Worm (Caenorhabditis elegans) whole organism, midembryonic: ENCODE results near the gene Y25C1A.8.

Source experiments
- T22C8.4 ChIP-seq: fragments of 200-800 bp; sonication (Bioruptor generic); IDR thresholded peaks from 2 replicates; pipeline ENCODE4 v1.3.6; 2022; ENCODE audit warnings: missing genetic modification characterization, missing compliant biosample characterization
- cog-1 ChIP-seq: sonication (generic microtip); optimal IDR thresholded peaks from 2 replicates; lab custom pipeline; 2016; ENCODE audit warnings: missing genetic modification characterization, missing compliant biosample characterization
- flt-1 ChIP-seq: fragments of 200-800 bp; sonication (Bioruptor generic); IDR thresholded peaks from 2 replicates; pipeline ENCODE4 v1.3.6; 2022; ENCODE audit warnings: missing genetic modification characterization, missing compliant biosample characterization
- klf-2 ChIP-seq: fragments of 200-800 bp; sonication (Bioruptor generic); conservative IDR thresholded peaks from 2 replicates; pipeline ENCODE4 v1.3.6; 2022; ENCODE audit warnings: missing genetic modification reagents, missing genetic modification characterization, missing compliant biosample characterization
- med-1 ChIP-seq: sonication (generic microtip); optimal IDR thresholded peaks from 2 replicates; lab custom pipeline; 2017; ENCODE audit warnings: missing genetic modification characterization, mild to moderate bottlenecking, missing compliant biosample characterization, antibody characterized with exemption, missing genetic modification reagents; ENCODE audit not compliant: insufficient read depth
- ref-1 ChIP-seq: fragments of 200-800 bp; sonication (Bioruptor generic); conservative IDR thresholded peaks from 2 replicates; pipeline ENCODE4 v1.3.6; 2022; ENCODE audit warnings: missing genetic modification reagents, missing genetic modification characterization, missing compliant biosample characterization
- tab-1 ChIP-seq: fragments of 200-800 bp; sonication (Bioruptor generic); IDR thresholded peaks from 2 replicates; pipeline ENCODE4 v1.3.6; 2022; ENCODE audit warnings: missing genetic modification characterization, missing compliant biosample characterization
- ztf-23 ChIP-seq: fragments of 200-800 bp; sonication (Bioruptor generic); IDR thresholded peaks from 2 replicates; pipeline ENCODE4 v1.3.6; 2022; ENCODE audit warnings: missing genetic modification reagents, missing genetic modification characterization, missing compliant biosample characterization
- ztf-29 ChIP-seq: fragments of 200-800 bp; sonication (Bioruptor generic); IDR thresholded peaks from 2 replicates; pipeline ENCODE4 v1.3.6; 2022; ENCODE audit warnings: missing genetic modification reagents, missing genetic modification characterization, missing compliant biosample characterization

Y25C1A.8 gene

DNA sequence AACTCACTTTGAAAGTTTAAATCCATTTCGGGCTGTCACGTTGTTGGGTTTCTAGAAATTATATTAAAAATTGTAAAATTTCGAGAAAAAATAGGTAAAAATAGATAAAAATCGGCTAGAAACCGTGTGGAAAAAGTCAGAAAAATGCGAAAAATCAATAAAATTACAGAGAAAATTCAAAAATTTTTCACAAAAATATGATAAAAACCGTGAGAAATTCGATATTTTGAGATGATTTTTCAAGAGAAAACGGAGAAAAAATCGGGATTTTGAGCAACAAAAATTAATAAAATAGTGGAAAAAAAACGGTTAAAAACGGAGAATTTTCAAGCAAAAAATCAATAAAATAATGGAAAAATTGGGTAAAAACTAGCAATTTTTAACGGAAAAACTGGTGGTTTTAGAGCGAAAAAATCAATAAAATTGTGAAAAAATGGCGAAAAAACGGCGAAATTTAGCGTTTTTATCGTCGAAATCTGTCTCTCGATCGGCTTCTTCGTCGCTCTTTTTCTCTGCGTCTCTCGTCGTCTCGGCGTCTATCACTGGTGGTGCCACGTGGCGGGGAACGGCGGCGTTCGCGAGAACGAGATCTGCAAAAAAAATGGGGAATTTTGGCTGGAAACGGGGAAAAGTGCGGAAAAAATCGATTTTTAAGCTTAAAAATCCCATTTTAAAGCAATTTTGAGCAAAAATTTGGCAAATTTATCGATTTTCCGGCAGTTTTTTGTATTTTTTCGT, 5.6 kb downstream of the Y25C1A.8 start, which contains the start of gene Y25C1A.7:
Gene Y25C1A.7 (minus strand): TSS at position 51 of the 738 bp plus-strand sequence.
- TF ChIP-seq ref-1: no peak
- peak; percentile 13; the same call in 1 of the 2 replicates for TF ChIP-seq ztf-29 (GFP tag; lab: Robert Waterston, UW)
- TF ChIP-seq T22C8.4: 0 out of 2 replicates have a peak, but pooled peaks have one; percentile 15
- TF ChIP-seq med-1: no peak
- no peak for TF ChIP-seq klf-2

DNA sequence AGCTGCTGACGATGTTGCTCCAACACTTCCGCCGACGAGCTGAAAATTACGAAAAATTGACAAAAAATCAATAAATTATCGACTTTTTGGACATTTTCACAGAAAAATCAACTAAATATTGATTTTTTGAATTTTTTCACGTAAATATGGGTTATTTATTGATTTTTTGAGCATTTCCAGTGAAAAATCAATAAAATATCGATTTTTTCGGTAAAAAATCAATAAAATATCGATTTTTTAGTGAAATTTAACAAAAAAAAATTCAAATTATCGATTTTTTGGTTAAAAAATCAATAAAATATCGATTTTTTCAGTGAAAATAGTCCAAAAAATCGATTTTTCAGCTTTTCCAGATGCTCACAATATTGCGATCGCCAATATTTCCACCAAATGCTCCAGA, 6.6 kb downstream of the Y25C1A.8 start:
- TF ChIP-seq ztf-29 (GFP tag; lab: Robert Waterston, UW) (no peak), ref-1 (no peak), T22C8.4 (peak; percentile 89), tab-1 (GFP tag; lab: Robert Waterston, UW) (no peak), med-1 (no peak), cog-1 (tag; lab: Kevin White, UChicago) (no peak), klf-2 (no peak)

DNA sequence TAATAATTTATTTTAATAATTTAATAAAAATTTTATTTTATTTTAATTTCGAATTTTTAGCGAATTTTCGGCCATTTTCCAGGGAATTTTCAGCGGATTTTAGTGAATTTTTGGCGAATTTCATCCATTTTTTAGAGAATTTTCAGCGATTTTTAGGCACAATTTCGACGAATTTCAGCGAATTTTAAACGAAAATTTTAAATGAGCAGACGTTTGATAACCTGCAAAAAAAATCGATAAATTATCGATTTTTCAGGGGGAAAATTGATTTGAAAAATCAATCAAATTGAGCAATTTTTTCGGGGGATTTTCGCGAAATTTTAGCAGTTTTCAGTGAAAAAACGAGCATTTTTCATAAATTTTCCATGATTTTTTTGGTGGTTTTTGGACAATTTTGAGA, 8.1 kb downstream of the Y25C1A.8 start:
- TF ChIP-seq ztf-23 (GFP tag; lab: Robert Waterston, UW) (no peak), klf-2 (no peak), T22C8.4 (peak; percentile 21; the same call in 1 of the 2 replicates)

- TF ChIP-seq T22C8.4 (peak; percentile 89), ref-1 (no peak)
Measured at ce11 chrII:3067896-3068295, 8.9 kb downstream of the Y25C1A.8 start.

DNA sequence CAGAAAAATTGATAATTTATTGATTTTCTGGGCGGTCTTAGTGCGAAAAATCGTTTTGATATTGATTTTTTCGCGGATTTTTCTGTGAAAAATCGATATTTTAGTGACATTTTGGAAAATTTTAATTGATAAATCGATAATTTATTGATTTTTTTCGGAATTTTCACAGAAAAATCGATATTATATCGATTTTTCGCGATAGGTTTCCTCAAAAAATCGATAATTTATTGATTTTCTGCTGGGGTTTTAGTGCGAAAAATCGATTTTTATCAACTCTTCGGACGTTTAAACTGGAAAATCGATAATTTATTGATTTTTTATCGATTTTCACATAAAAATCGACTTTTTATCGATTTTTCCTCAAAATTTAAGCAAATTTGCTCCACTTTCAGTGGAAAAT, 9.3 kb downstream of the Y25C1A.8 start:
- no peak for TF ChIP-seq ztf-23 (GFP tag; lab: Robert Waterston, UW)
- no peak for TF ChIP-seq ref-1
- peak; percentile 67; the same call in 1 of the 2 replicates for TF ChIP-seq T22C8.4
- no peak for TF ChIP-seq med-1
- no peak for TF ChIP-seq flt-1
- no peak for TF ChIP-seq cog-1 (tag; lab: Kevin White, UChicago)
- TF ChIP-seq ztf-29 (GFP tag; lab: Robert Waterston, UW): no peak

ce11 chrII:3066401-3066800, 10.4 kb downstream of the Y25C1A.8 start:
- TF ChIP-seq ref-1 (no peak), T22C8.4 (0 out of 2 replicates have a peak, but pooled peaks have one; percentile 50)

- TF ChIP-seq cog-1 (tag; lab: Kevin White, UChicago) (no peak), tab-1 (GFP tag; lab: Robert Waterston, UW) (no peak), med-1 (no peak), klf-2 (no peak), flt-1 (no peak), ztf-29 (GFP tag; lab: Robert Waterston, UW) (no peak), ztf-23 (GFP tag; lab: Robert Waterston, UW) (no peak), T22C8.4 (no peak), ref-1 (no peak)
Measured at ce11 chrII:3065086-3065485, 11.7 kb downstream of the Y25C1A.8 start.

ce11 chrII:3064631-3065030, 12.1 kb downstream of the Y25C1A.8 start:
- TF ChIP-seq tab-1 (GFP tag; lab: Robert Waterston, UW) (no peak), T22C8.4 (peak; percentile 75), ztf-29 (GFP tag; lab: Robert Waterston, UW) (no peak), ztf-23 (GFP tag; lab: Robert Waterston, UW) (no peak), flt-1 (no peak)

- peak; percentile 93 for TF ChIP-seq T22C8.4
- no peak for TF ChIP-seq cog-1 (tag; lab: Kevin White, UChicago)
Measured at ce11 chrII:3063984-3064383, 12.8 kb downstream of the Y25C1A.8 start.

- peak; percentile 88 for TF ChIP-seq T22C8.4
- TF ChIP-seq flt-1: no peak
Measured at ce11 chrII:3063366-3063765, 13.4 kb downstream of the Y25C1A.8 start.

DNA sequence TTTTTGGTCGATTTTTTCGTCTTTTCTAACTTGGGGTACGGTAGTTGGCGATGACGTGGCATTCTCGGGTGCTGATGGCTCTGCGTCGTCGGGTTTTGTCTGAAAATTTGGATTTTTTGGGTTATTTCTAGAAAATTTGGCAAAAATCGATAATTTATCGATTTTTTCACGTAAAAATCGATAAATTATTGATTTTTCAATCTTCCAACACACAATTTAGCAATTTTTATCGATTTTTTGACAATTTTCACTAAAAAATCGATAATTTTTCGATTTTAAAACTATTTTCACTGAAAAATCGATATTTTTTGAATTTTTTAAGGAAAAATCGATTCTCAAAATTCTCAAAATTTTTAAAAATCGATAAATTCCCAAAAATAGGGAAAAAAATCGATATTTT, 13.9 kb downstream of the Y25C1A.8 start:
- no peak for TF ChIP-seq flt-1
- peak; percentile 41 for TF ChIP-seq T22C8.4

DNA sequence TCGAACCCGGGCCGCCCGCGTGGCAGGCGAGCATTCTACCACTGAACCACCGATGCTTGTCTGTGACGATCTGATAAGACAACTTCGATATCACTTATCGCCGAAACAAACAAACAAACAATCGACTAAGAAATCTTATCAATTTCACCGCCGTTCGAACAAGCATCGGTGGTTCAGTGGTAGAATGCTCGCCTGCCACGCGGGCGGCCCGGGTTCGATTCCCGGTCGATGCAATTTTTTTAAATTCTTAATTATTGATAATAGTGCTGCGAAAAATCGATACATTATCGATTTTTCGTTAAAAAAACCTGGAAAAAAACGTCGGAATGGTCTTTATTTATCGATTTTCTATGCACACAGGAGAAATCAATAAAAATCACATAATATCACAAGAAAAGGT, 14.5 kb downstream of the Y25C1A.8 start:
- TF ChIP-seq ztf-23 (GFP tag; lab: Robert Waterston, UW) (no peak), med-1 (no peak), ztf-29 (GFP tag; lab: Robert Waterston, UW) (no peak), ref-1 (no peak), T22C8.4 (peak; percentile 58), klf-2 (no peak), flt-1 (peak; percentile 62; the same call in 1 of the 2 replicates), tab-1 (GFP tag; lab: Robert Waterston, UW) (0 out of 2 replicates have a peak, but pooled peaks have one; percentile 38)

DNA sequence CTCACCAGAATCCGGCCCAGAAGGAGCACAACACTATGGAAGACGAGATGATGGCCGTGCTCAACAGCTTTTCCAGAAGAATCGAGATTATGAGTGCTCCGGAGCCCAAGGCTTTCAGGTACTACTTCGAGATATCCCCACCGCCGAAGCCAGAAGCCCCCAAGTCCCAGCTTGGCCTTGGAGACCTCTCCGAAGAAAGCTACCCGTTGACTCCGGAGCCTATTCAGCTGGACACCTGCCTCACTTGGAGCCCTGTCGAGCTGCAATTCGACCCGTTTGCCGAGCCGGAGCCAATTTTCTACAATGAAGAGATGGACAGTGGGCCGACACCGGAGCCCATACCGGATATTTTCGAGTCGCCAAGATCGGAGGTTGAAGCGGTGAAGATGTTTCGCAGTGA, 15.2 kb downstream of the Y25C1A.8 start:
- TF ChIP-seq med-1 (no peak), flt-1 (no peak), T22C8.4 (no peak), ref-1 (no peak), klf-2 (no peak), ztf-29 (GFP tag; lab: Robert Waterston, UW) (no peak), ztf-23 (GFP tag; lab: Robert Waterston, UW) (no peak), cog-1 (tag; lab: Kevin White, UChicago) (no peak), tab-1 (GFP tag; lab: Robert Waterston, UW) (no peak)
